Fruit fly (Drosophila melanogaster) whole organism, embryonic: ENCODE data around the gene mh.

Experiments used
- Adf1 ChIP-seq: fragments of 200-800 bp; sonication (Bioruptor generic); IDR thresholded peaks from 2 replicates; pipeline ENCODE4 v1.3.6; 2022; ENCODE audit warnings: missing biosample characterization, missing genetic modification characterization
- Bdp1 ChIP-seq: fragments of 200-800 bp; sonication (Bioruptor generic); optimal IDR thresholded peaks from 3 replicates; lab custom pipeline; 2016; ENCODE audit warnings: missing biosample characterization, missing genetic modification characterization
- Bgb ChIP-seq: fragments of 200-800 bp; sonication (Bioruptor generic); IDR thresholded peaks from 2 replicates; pipeline ENCODE4 v1.3.6; 2022; ENCODE audit warnings: missing biosample characterization, missing genetic modification characterization; ENCODE audit not compliant: partially characterized antibody
- CG10267 ChIP-seq: fragments of 200-800 bp; sonication (Bioruptor generic); optimal IDR thresholded peaks from 2 replicates; lab custom pipeline; 2018; ENCODE audit warnings: missing biosample characterization, mild to moderate bottlenecking, missing genetic modification characterization, moderate library complexity
- CG10366 ChIP-seq: fragments of 200-800 bp; sonication (Bioruptor generic); IDR thresholded peaks from 2 replicates; pipeline ENCODE4 v1.3.6; 2022; ENCODE audit warnings: missing biosample characterization, missing genetic modification characterization
- CG11504 ChIP-seq: fragments of 200-800 bp; sonication (Bioruptor generic); optimal IDR thresholded peaks from 3 replicates; lab custom pipeline; 2019; ENCODE audit warnings: missing biosample characterization, mild to moderate bottlenecking, missing genetic modification characterization, moderate library complexity
- CG12391 ChIP-seq: fragments of 200-800 bp; sonication (Bioruptor generic); optimal IDR thresholded peaks from 3 replicates; lab custom pipeline; 2018; ENCODE audit warnings: missing biosample characterization, mild to moderate bottlenecking, missing genetic modification characterization, moderate library complexity
- CG13775 ChIP-seq: fragments of 200-800 bp; sonication (Bioruptor generic); optimal IDR thresholded peaks from 3 replicates; lab custom pipeline; 2017; ENCODE audit warnings: missing biosample characterization, mild to moderate bottlenecking, missing genetic modification characterization
- CG14710 ChIP-seq: fragments of 200-800 bp; sonication (Bioruptor generic); optimal IDR thresholded peaks from 3 replicates; lab custom pipeline; 2019; ENCODE audit warnings: missing biosample characterization, mild to moderate bottlenecking, missing genetic modification characterization, moderate library complexity
- CG15696 ChIP-seq: fragments of 200-800 bp; sonication (Bioruptor generic); optimal IDR thresholded peaks from 2 replicates; lab custom pipeline; 2019; ENCODE audit warnings: missing biosample characterization, mild to moderate bottlenecking, missing genetic modification characterization, moderate library complexity
- CG16863 ChIP-seq: fragments of 200-800 bp; sonication (Bioruptor generic); optimal IDR thresholded peaks from 3 replicates; lab custom pipeline; 2016; ENCODE audit warnings: missing biosample characterization, missing genetic modification characterization
- CG17829 ChIP-seq: fragments of 200-800 bp; optimal IDR thresholded peaks from 2 replicates; lab custom pipeline; 2019; ENCODE audit warnings: missing biosample characterization, mild to moderate bottlenecking, missing genetic modification characterization, moderate library complexity
- CG18262 ChIP-seq: fragments of 200-800 bp; optimal IDR thresholded peaks from 3 replicates; lab custom pipeline; 2019; ENCODE audit warnings: missing biosample characterization, mild to moderate bottlenecking, missing genetic modification characterization, moderate library complexity
- CG2116 ChIP-seq: fragments of 200-800 bp; sonication (Bioruptor generic); optimal IDR thresholded peaks from 3 replicates; lab custom pipeline; 2018; ENCODE audit warnings: missing biosample characterization, mild to moderate bottlenecking, missing genetic modification characterization
- CG2120 ChIP-seq: fragments of 200-800 bp; sonication (Bioruptor generic); optimal IDR thresholded peaks from 3 replicates; lab custom pipeline; 2016; ENCODE audit warnings: missing biosample characterization, missing genetic modification characterization
- CG30020 ChIP-seq: fragments of 200-800 bp; optimal IDR thresholded peaks from 2 replicates; lab custom pipeline; 2019; ENCODE audit warnings: missing biosample characterization, mild to moderate bottlenecking, missing genetic modification characterization, moderate library complexity
- CG30403 ChIP-seq: fragments of 200-800 bp; sonication (Bioruptor generic); optimal IDR thresholded peaks from 3 replicates; lab custom pipeline; 2016; ENCODE audit warnings: missing biosample characterization, missing genetic modification characterization
- CG4854 ChIP-seq: fragments of 200-800 bp; sonication (Bioruptor generic); optimal IDR thresholded peaks from 2 replicates; lab custom pipeline; 2016; ENCODE audit warnings: missing biosample characterization, missing genetic modification characterization, inconsistent platforms
- CG6689 ChIP-seq: fragments of 200-800 bp; sonication (Bioruptor generic); IDR thresholded peaks from 2 replicates; pipeline ENCODE4 v1.3.6; 2022; ENCODE audit warnings: missing biosample characterization, missing genetic modification characterization
- CG7556 ChIP-seq: fragments of 200-800 bp; sonication (Bioruptor generic); optimal IDR thresholded peaks from 2 replicates; lab custom pipeline; 2017; ENCODE audit warnings: missing biosample characterization, mild to moderate bottlenecking, missing genetic modification characterization
- CG8281 ChIP-seq: fragments of 200-800 bp; sonication (Bioruptor generic); optimal IDR thresholded peaks from 2 replicates; lab custom pipeline; 2018; ENCODE audit warnings: missing biosample characterization, mild to moderate bottlenecking, missing genetic modification characterization, moderate library complexity
- CG8359 ChIP-seq: fragments of 200-800 bp; sonication (Bioruptor generic); optimal IDR thresholded peaks from 2 replicates; lab custom pipeline; 2017; ENCODE audit warnings: missing biosample characterization, mild to moderate bottlenecking, missing genetic modification characterization, borderline replicate concordance
- CG8478 ChIP-seq: fragments of >200 bp; optimal IDR thresholded peaks from 2 replicates; lab custom pipeline; 2018
- CG9437 ChIP-seq: fragments of 200-800 bp; sonication (Bioruptor generic); optimal IDR thresholded peaks from 2 replicates; lab custom pipeline; 2018; ENCODE audit warnings: missing biosample characterization, mild to moderate bottlenecking, missing genetic modification characterization
- Dfd ChIP-seq, 2 experiments: fragments of >200 bp; optimal IDR thresholded peaks; 2 replicates each; lab custom pipeline; 2017; ENCODE audit warnings: missing biosample characterization in 2 of 2, missing genetic modification characterization in 2 of 2
- Dll ChIP-seq: fragments of 200-800 bp; sonication (Bioruptor generic); IDR thresholded peaks from 4 replicates; pipeline ENCODE4 v1.3.6; 2022; ENCODE audit warnings: missing biosample characterization, missing genetic modification characterization; ENCODE audit not compliant: partially characterized antibody
- Dp ChIP-seq: fragments of 200-800 bp; sonication (Bioruptor generic); optimal IDR thresholded peaks from 2 replicates; lab custom pipeline; 2018; ENCODE audit warnings: missing biosample characterization, mild to moderate bottlenecking, missing genetic modification characterization, moderate library complexity
- Drgx ChIP-seq: fragments of 200-800 bp; sonication (Bioruptor generic); IDR thresholded peaks from 2 replicates; pipeline ENCODE4 v1.3.6; 2022; ENCODE audit warnings: missing biosample characterization, missing genetic modification characterization
- ERR ChIP-seq: fragments of 200-800 bp; sonication (Bioruptor generic); optimal IDR thresholded peaks from 2 replicates; lab custom pipeline; 2016; ENCODE audit warnings: missing biosample characterization, missing genetic modification characterization
- Ets65A ChIP-seq: fragments of 200-800 bp; sonication (Bioruptor generic); peaks from one replicate; lab custom pipeline; 2016; ENCODE audit warnings: missing biosample characterization, missing genetic modification characterization
- Gsc ChIP-seq: fragments of 200-800 bp; sonication (Bioruptor generic); IDR thresholded peaks from 2 replicates; pipeline ENCODE4 v1.3.6; 2022; ENCODE audit warnings: missing biosample characterization, missing genetic modification characterization
- Gug ChIP-seq: fragments of 200-800 bp; sonication (Bioruptor generic); IDR thresholded peaks from 4 replicates; pipeline ENCODE4 v1.3.6; 2022; ENCODE audit warnings: missing biosample characterization, missing genetic modification characterization
- HLH4C ChIP-seq: fragments of 200-800 bp; sonication (Bioruptor generic); IDR thresholded peaks from 3 replicates; pipeline ENCODE4 v1.3.6; 2022; ENCODE audit warnings: missing biosample characterization, missing genetic modification characterization; ENCODE audit not compliant: partially characterized antibody
- MESR4 ChIP-seq: fragments of 200-800 bp; sonication (Bioruptor generic); optimal IDR thresholded peaks from 2 replicates; lab custom pipeline; 2018; ENCODE audit warnings: missing biosample characterization, mild to moderate bottlenecking, missing genetic modification characterization, moderate library complexity
- Poxn ChIP-seq: fragments of 200-800 bp; sonication (Bioruptor generic); IDR thresholded peaks from 2 replicates; pipeline ENCODE4 v1.3.6; 2022; ENCODE audit warnings: missing biosample characterization, missing genetic modification characterization
- Sin3A ChIP-seq: fragments of >200 bp; optimal IDR thresholded peaks from 2 replicates; lab custom pipeline; 2018
- Stat92E ChIP-seq, 3 experiments: fragments of >200 bp in 2 of 3; fragments of 200-800 bp in 1 of 3; sonication (Bioruptor generic) in 1 of 3; optimal IDR thresholded peaks; 2 replicates each; lab custom pipeline; 2017 to 2019; ENCODE audit warnings: missing biosample characterization in 3 of 3, missing genetic modification characterization in 3 of 3, mild to moderate bottlenecking in 1 of 3, moderate library complexity in 1 of 3
- YL-1 ChIP-seq: fragments of 200-800 bp; sonication (Bioruptor generic); optimal IDR thresholded peaks from 3 replicates; lab custom pipeline; 2017; ENCODE audit warnings: missing biosample characterization, mild to moderate bottlenecking, missing genetic modification characterization
- cg ChIP-seq: fragments of 200-800 bp; sonication (Bioruptor generic); optimal IDR thresholded peaks from 3 replicates; lab custom pipeline; 2019; ENCODE audit warnings: missing biosample characterization, mild to moderate bottlenecking, missing genetic modification characterization, moderate library complexity
- grau ChIP-seq: fragments of 200-800 bp; optimal IDR thresholded peaks from 3 replicates; lab custom pipeline; 2019; ENCODE audit warnings: missing biosample characterization, mild to moderate bottlenecking, missing genetic modification characterization, moderate library complexity
- ranshi ChIP-seq: fragments of 200-800 bp; sonication (Bioruptor generic); IDR thresholded peaks from 2 replicates; pipeline ENCODE4 v1.3.6; 2022; ENCODE audit warnings: missing biosample characterization, missing genetic modification characterization
- row ChIP-seq: fragments of 200-800 bp; sonication (Bioruptor generic); IDR thresholded peaks from 3 replicates; pipeline ENCODE4 v1.3.6; 2022; ENCODE audit warnings: missing biosample characterization, missing genetic modification characterization
- sc ChIP-seq, 3 experiments: fragments of >200 bp in 2 of 3; fragments of 200-800 bp in 1 of 3; sonication (Bioruptor generic) in 1 of 3; optimal IDR thresholded peaks; 2 replicates in 2 of 3; 3 replicates in 1 of 3; lab custom pipeline; 2017; ENCODE audit warnings: mild to moderate bottlenecking in 1 of 3, missing biosample characterization in 1 of 3, missing genetic modification characterization in 1 of 3, missing genetic modification reagents in 1 of 3
- scrt ChIP-seq: fragments of 200-800 bp; sonication (Bioruptor generic); optimal IDR thresholded peaks from 2 replicates; lab custom pipeline; 2018; ENCODE audit warnings: missing biosample characterization, mild to moderate bottlenecking, missing genetic modification characterization, moderate library complexity
- shn ChIP-seq: fragments of 200-800 bp; sonication (Bioruptor generic); optimal IDR thresholded peaks from 3 replicates; lab custom pipeline; 2016; ENCODE audit warnings: missing biosample characterization, missing genetic modification characterization
- slbo ChIP-seq: fragments of 200-800 bp; sonication (Bioruptor generic); IDR thresholded peaks from 2 replicates; pipeline ENCODE4 v1.3.6; 2022; ENCODE audit warnings: missing biosample characterization, missing genetic modification characterization
- zf30C ChIP-seq: fragments of 200-800 bp; sonication (Bioruptor generic); optimal IDR thresholded peaks from 3 replicates; lab custom pipeline; 2018; ENCODE audit warnings: missing biosample characterization, mild to moderate bottlenecking, missing genetic modification characterization

mh gene

DNA sequence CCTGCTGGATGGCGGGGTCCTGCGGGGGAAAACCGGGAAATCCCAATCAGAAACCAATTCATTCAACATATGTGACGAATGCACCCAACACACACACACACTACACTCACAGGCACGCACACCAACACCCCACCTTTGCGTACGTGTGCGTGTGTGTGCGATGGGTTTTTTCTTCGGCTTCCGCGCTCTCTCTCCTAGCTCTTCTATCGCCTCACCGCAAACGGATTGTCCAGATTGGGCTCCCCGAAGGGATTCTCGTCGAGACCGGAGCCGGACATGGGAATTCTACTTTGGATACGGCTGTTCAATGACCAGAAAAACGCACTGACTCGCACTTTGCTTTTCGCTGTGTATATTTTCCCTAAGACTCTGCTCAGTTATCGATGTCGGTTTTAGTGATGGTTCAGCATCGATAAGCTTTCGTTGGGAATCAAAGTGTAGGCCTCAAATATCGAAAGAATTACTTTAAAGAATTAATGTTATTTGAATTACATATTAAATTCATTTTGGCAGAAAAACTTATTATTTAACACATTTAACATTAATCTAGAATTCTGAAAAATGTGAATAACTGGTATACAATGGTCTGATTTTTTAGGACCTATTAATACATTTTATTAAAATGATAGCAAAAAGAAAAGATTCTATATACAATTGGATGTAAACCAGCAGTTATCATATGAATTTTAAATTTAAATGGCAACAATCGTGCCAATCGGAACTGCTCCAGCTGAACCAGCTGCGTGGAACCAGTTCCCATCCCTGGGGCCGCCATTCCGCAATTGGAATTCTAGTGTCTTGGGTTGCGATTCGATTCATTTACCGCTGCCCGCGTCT lies 25.5 kb downstream of the mh start, which contains the start of the genes Scamp and Ahcy (continued):
- TF ChIP-seq CG11504 (tag; lab: Kevin White, UChicago) (peak; percentile 45), Dp (GFP tag; lab: Kevin White, UChicago) (peak; percentile 50), CG12391 (peak; percentile 43), row (GFP tag; lab: Robert Waterston, UW) (peak; percentile 46; the same call in 2 of the 3 replicates), CG6689 (GFP tag; lab: Robert Waterston, UW) (no peak), Adf1 (GFP tag; lab: Robert Waterston, UW) (no peak), cg (GFP tag; lab: Kevin White, UChicago) (peak; percentile 93), zf30C (GFP tag; lab: Kevin White, UChicago) (peak; percentile 10), Bgb (peak; percentile 32; the same call in 1 of the 2 replicates), MESR4 (GFP tag; lab: Kevin White, UChicago) (peak; percentile 91), Dll (GFP tag; lab: Robert Waterston, UW) (peak; percentile 57; the same call in 2 of the 4 replicates), CG7556 (GFP tag; lab: Kevin White, UChicago) (peak; percentile 27), CG30403 (GFP tag; lab: Kevin White, UChicago) (peak; percentile 30), Dfd (GFP tag; optimal IDR thresholded peaks at IDR 0.05; lab: Kevin White, UChicago) (no peak), CG13775 (GFP tag; lab: Kevin White, UChicago) (peak; percentile 22), HLH4C (peak; percentile 60; the same call in 2 of the 3 replicates), ERR (GFP tag; lab: Kevin White, UChicago) (no peak), CG10267 (tag; lab: Kevin White, UChicago) (peak; percentile 39), Ets65A (GFP tag; lab: Kevin White, UChicago) (peak; percentile 7), CG17829 (tag; lab: Kevin White, UChicago) (peak; percentile 14), CG9437 (peak; percentile 14), YL-1 (GFP tag; lab: Kevin White, UChicago) (peak; percentile 57), CG8359 (GFP tag; lab: Kevin White, UChicago) (no peak), CG18262 (tag; lab: Kevin White, UChicago) (peak; percentile 19), Sin3A (lab: Kevin White, UChicago) (peak; percentile 34), CG2116 (GFP tag; lab: Kevin White, UChicago) (peak; percentile 77), CG8478 (lab: Kevin White, UChicago) (peak; percentile 81), CG30020 (tag; lab: Kevin White, UChicago) (peak; percentile 38)

DNA sequence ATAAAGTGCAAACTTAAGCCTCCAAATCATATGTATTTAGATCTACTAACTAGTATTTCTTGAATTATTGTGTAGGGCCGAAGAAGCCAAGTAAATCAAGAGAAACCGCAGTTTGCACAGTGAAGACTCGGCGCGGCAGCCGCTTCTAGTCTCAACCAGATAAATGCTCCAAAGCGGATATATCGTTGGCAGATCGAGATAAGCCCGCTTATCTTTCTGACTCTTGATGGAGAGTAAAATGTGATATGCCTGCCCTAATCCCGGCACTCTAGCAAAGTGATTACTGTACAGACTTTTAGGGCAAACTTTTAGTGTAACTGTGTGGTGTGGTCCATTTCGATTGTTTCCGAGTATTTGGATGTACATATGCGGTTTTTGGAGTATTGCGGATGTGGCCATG lies 26.4 kb downstream of the mh start:
- TF ChIP-seq Bdp1 (GFP tag; lab: Kevin White, UChicago): no peak
- TF ChIP-seq slbo (GFP tag; lab: Robert Waterston, UW): peak; percentile 53
- peak; percentile 54 for TF ChIP-seq grau
- 0 out of 2 replicates have a peak, but pooled peaks have one; percentile 17 for TF ChIP-seq Drgx (GFP tag; lab: Robert Waterston, UW)
- no peak for TF ChIP-seq Stat92E (GFP tag; optimal IDR thresholded peaks at IDR 0.05; lab: Kevin White, UChicago)
- peak; percentile 22 for TF ChIP-seq CG2120

dm6 chrX:15448136-15448535 lies 27.1 kb downstream of the mh start:
- TF ChIP-seq sc (optimal IDR thresholded peaks at IDR 0.05; lab: Kevin White, UChicago) (no peak), sc (GFP tag; optimal IDR thresholded peaks at IDR 0.05; lab: Kevin White, UChicago) (no peak), CG4854 (GFP tag; lab: Kevin White, UChicago) (no peak), Gsc (GFP tag; lab: Robert Waterston, UW) (no peak), CG16863 (no peak), CG15696 (tag; lab: Kevin White, UChicago) (no peak), CG10366 (GFP tag; lab: Robert Waterston, UW) (no peak), CG8281 (tag; lab: Kevin White, UChicago) (no peak), scrt (no peak), Dfd (GFP tag; optimal IDR thresholded peaks at IDR 0.05; lab: Kevin White, UChicago) (no peak), CG14710 (tag; lab: Kevin White, UChicago) (no peak), Poxn (GFP tag; lab: Robert Waterston, UW) (no peak), Gug (no peak), ranshi (GFP tag; lab: Robert Waterston, UW) (no peak), shn (no peak)
